Fruit fly (Drosophila melanogaster) whole organism: ENCODE data around the gene CG4004.

Source experiments
- CG8478 ChIP-seq: fragments of >200 bp; optimal IDR thresholded peaks from 2 replicates; lab custom pipeline; 2018; ENCODE audit warnings: inconsistent platforms
- Dll ChIP-seq: fragments of >200 bp; optimal IDR thresholded peaks from 2 replicates; lab custom pipeline; 2017
- EcR ChIP-seq, 2 experiments: fragments of >200 bp; optimal IDR thresholded peaks; 2 replicates each; lab custom pipeline; 2017; ENCODE audit warnings: missing biosample characterization in 2 of 2, missing genetic modification characterization in 2 of 2, missing genetic modification reagents in 2 of 2
- psq ChIP-seq: fragments of >200 bp; optimal IDR thresholded peaks from 2 replicates; lab custom pipeline; 2017
- usp ChIP-seq: fragments of >200 bp; optimal IDR thresholded peaks from 2 replicates; lab custom pipeline; 2017; ENCODE audit warnings: missing biosample characterization, missing genetic modification characterization, mixed read lengths

dm6 chrX:12753602-12754347, 9.8 kb downstream of the CG4004 start:
- TF ChIP-seq CG8478 (lab: Kevin White, UChicago) (no peak), EcR (GFP tag; optimal IDR thresholded peaks at IDR 0.05; lab: Kevin White, UChicago) (peak in 1 of 2 experiments; percentile 65), psq (lab: Kevin White, UChicago) (no peak), Dll (lab: Kevin White, UChicago) (peak; percentile 63), usp (GFP tag; lab: Kevin White, UChicago) (no peak)
